Fruit fly (Drosophila melanogaster) whole organism, embryonic: ENCODE measurements around the gene lbl.
A peak's percentile ranks its signal among the peaks of the same experiment; 100 is the strongest.

Source experiments
- Antp ChIP-seq: fragments of 200-800 bp; sonication (Bioruptor generic); optimal IDR thresholded peaks from 3 replicates; lab custom pipeline; 2016; ENCODE audit warnings: missing biosample characterization, missing genetic modification characterization
- B-H1 ChIP-seq: fragments of 200-800 bp; sonication (Bioruptor generic); IDR thresholded peaks from 3 replicates; pipeline ENCODE4 v1.3.6; 2022; ENCODE audit warnings: missing biosample characterization, missing genetic modification characterization
- CG11093 ChIP-seq: fragments of 200-800 bp; sonication (Bioruptor generic); IDR thresholded peaks from 3 replicates; pipeline ENCODE4 v1.3.6; 2022; ENCODE audit warnings: missing biosample characterization, missing genetic modification characterization
- CG12219 ChIP-seq: fragments of 200-800 bp; sonication (Bioruptor generic); optimal IDR thresholded peaks from 3 replicates; lab custom pipeline; 2018; ENCODE audit warnings: missing biosample characterization, mild to moderate bottlenecking, missing genetic modification characterization
- CG13296 ChIP-seq: fragments of 200-800 bp; sonication (Bioruptor generic); optimal IDR thresholded peaks from 3 replicates; lab custom pipeline; 2018; ENCODE audit warnings: missing biosample characterization, mild to moderate bottlenecking, missing genetic modification characterization
- CG13624 ChIP-seq: fragments of 200-800 bp; sonication (Bioruptor generic); optimal IDR thresholded peaks from 2 replicates; lab custom pipeline; 2016; ENCODE audit warnings: missing biosample characterization, missing genetic modification characterization
- CG15696 ChIP-seq: fragments of 200-800 bp; sonication (Bioruptor generic); optimal IDR thresholded peaks from 2 replicates; lab custom pipeline; 2019; ENCODE audit warnings: missing biosample characterization, mild to moderate bottlenecking, missing genetic modification characterization, moderate library complexity
- CG17328 ChIP-seq: fragments of 200-800 bp; sonication (Bioruptor generic); IDR thresholded peaks from 2 replicates; pipeline ENCODE4 v1.3.6; 2022; ENCODE audit warnings: missing biosample characterization, missing genetic modification characterization
- CG17568 ChIP-seq: fragments of 200-800 bp; sonication (Bioruptor generic); optimal IDR thresholded peaks from 2 replicates; lab custom pipeline; 2018; ENCODE audit warnings: missing biosample characterization, mild to moderate bottlenecking, missing genetic modification characterization, moderate library complexity
- CG17802 ChIP-seq: fragments of 200-800 bp; sonication (Bioruptor generic); optimal IDR thresholded peaks from 2 replicates; lab custom pipeline; 2018; ENCODE audit warnings: missing biosample characterization, mild to moderate bottlenecking, missing genetic modification characterization, moderate library complexity
- CG17912 ChIP-seq: fragments of 200-800 bp; sonication (Bioruptor generic); optimal IDR thresholded peaks from 2 replicates; lab custom pipeline; 2018; ENCODE audit warnings: missing biosample characterization, mild to moderate bottlenecking, missing genetic modification characterization
- CG18599 ChIP-seq: fragments of 200-800 bp; sonication (Bioruptor generic); optimal IDR thresholded peaks from 3 replicates; lab custom pipeline; 2017; ENCODE audit warnings: missing biosample characterization, missing genetic modification characterization, mild to moderate bottlenecking, moderate library complexity, missing genetic modification reagents
- CG30020 ChIP-seq: fragments of 200-800 bp; optimal IDR thresholded peaks from 2 replicates; lab custom pipeline; 2019; ENCODE audit warnings: missing biosample characterization, mild to moderate bottlenecking, missing genetic modification characterization, moderate library complexity
- CG33557 ChIP-seq: fragments of 200-800 bp; sonication (Bioruptor generic); optimal IDR thresholded peaks from 2 replicates; lab custom pipeline; 2019; ENCODE audit warnings: missing biosample characterization, mild to moderate bottlenecking, missing genetic modification characterization, moderate library complexity
- CG42726 ChIP-seq: fragments of 200-800 bp; sonication (Bioruptor generic); IDR thresholded peaks from 2 replicates; pipeline ENCODE4 v1.3.6; 2022; ENCODE audit warnings: missing biosample characterization, missing genetic modification characterization; ENCODE audit not compliant: partially characterized antibody
- CG6175 ChIP-seq: fragments of 200-800 bp; sonication (Bioruptor generic); IDR thresholded peaks from 3 replicates; pipeline ENCODE4 v1.3.6; 2022; ENCODE audit warnings: missing biosample characterization, missing genetic modification characterization
- CG6683 ChIP-seq: fragments of 200-800 bp; sonication (Bioruptor generic); optimal IDR thresholded peaks from 2 replicates; lab custom pipeline; 2017; ENCODE audit warnings: missing biosample characterization, mild to moderate bottlenecking, missing genetic modification characterization, missing genetic modification reagents
- CG7556 ChIP-seq: fragments of 200-800 bp; sonication (Bioruptor generic); optimal IDR thresholded peaks from 2 replicates; lab custom pipeline; 2017; ENCODE audit warnings: missing biosample characterization, mild to moderate bottlenecking, missing genetic modification characterization
- CG7745 ChIP-seq: fragments of 200-800 bp; sonication (Bioruptor generic); optimal IDR thresholded peaks from 2 replicates; lab custom pipeline; 2018; ENCODE audit warnings: missing biosample characterization, mild to moderate bottlenecking, missing genetic modification characterization, moderate library complexity
- CG8290 ChIP-seq, 3 experiments: fragments of 200-800 bp; sonication (Bioruptor generic); optimal IDR thresholded peaks; 2 replicates each; lab custom pipeline; 2016 to 2019; ENCODE audit warnings: missing biosample characterization in 3 of 3, missing genetic modification characterization in 3 of 3, mild to moderate bottlenecking in 2 of 3, moderate library complexity in 1 of 3
- CG8944 ChIP-seq: fragments of 200-800 bp; sonication (Bioruptor generic); optimal IDR thresholded peaks from 3 replicates; lab custom pipeline; 2016; ENCODE audit warnings: missing biosample characterization, missing genetic modification characterization
- CG9437 ChIP-seq: fragments of 200-800 bp; sonication (Bioruptor generic); optimal IDR thresholded peaks from 2 replicates; lab custom pipeline; 2018; ENCODE audit warnings: missing biosample characterization, mild to moderate bottlenecking, missing genetic modification characterization
- Fer2 ChIP-seq: fragments of 200-800 bp; sonication (Bioruptor generic); optimal IDR thresholded peaks from 2 replicates; lab custom pipeline; 2018; ENCODE audit warnings: missing biosample characterization, mild to moderate bottlenecking, missing genetic modification characterization, moderate library complexity
- Hr3 ChIP-seq: fragments of 200-800 bp; sonication (Bioruptor generic); optimal IDR thresholded peaks from 3 replicates; lab custom pipeline; 2016; ENCODE audit warnings: missing biosample characterization, missing genetic modification characterization
- MTF-1 ChIP-seq: fragments of 200-800 bp; sonication (Bioruptor generic); optimal IDR thresholded peaks from 2 replicates; lab custom pipeline; 2018; ENCODE audit warnings: missing biosample characterization, mild to moderate bottlenecking, missing genetic modification characterization, borderline replicate concordance
- Myb ChIP-seq: fragments of 200-800 bp; sonication (Bioruptor generic); optimal IDR thresholded peaks from 2 replicates; lab custom pipeline; 2016; ENCODE audit warnings: missing biosample characterization, missing genetic modification characterization
- Neu2 ChIP-seq: fragments of 200-800 bp; sonication (Bioruptor generic); optimal IDR thresholded peaks from 3 replicates; lab custom pipeline; 2016; ENCODE audit warnings: missing biosample characterization, missing genetic modification characterization, borderline replicate concordance
- Nf-YA ChIP-seq: fragments of 200-800 bp; sonication (Bioruptor generic); IDR thresholded peaks from 2 replicates; pipeline ENCODE4 v1.3.6; 2022; ENCODE audit warnings: missing biosample characterization, missing genetic modification characterization
- Rx ChIP-seq: fragments of 200-800 bp; sonication (Bioruptor generic); IDR thresholded peaks from 2 replicates; pipeline ENCODE4 v1.3.6; 2022; ENCODE audit warnings: missing biosample characterization, missing genetic modification characterization
- Side ChIP-seq: fragments of 200-800 bp; sonication (Bioruptor generic); optimal IDR thresholded peaks from 2 replicates; lab custom pipeline; 2016; ENCODE audit warnings: missing biosample characterization, missing genetic modification characterization
- Trl ChIP-seq, 3 experiments: fragments of >200 bp in 2 of 3; fragments of 200-800 bp in 1 of 3; sonication (Bioruptor generic) in 1 of 3; optimal IDR thresholded peaks; 2 replicates in 1 of 3; 3 replicates in 2 of 3; lab custom pipeline; 2016 to 2017; ENCODE audit warnings: missing biosample characterization in 1 of 3, missing genetic modification characterization in 1 of 3
- ab ChIP-seq: fragments of 200-800 bp; sonication (Bioruptor generic); optimal IDR thresholded peaks from 2 replicates; lab custom pipeline; 2016; ENCODE audit warnings: missing biosample characterization, missing genetic modification characterization
- chn ChIP-seq: fragments of 200-800 bp; sonication (Bioruptor generic); optimal IDR thresholded peaks from 2 replicates; lab custom pipeline; 2016; ENCODE audit warnings: missing biosample characterization, missing genetic modification characterization
- ci ChIP-seq: fragments of 200-800 bp; sonication (Bioruptor generic); IDR thresholded peaks from 3 replicates; pipeline ENCODE4 v1.3.6; 2022; ENCODE audit warnings: missing biosample characterization, missing genetic modification characterization
- dan ChIP-seq: fragments of 200-800 bp; sonication (Bioruptor generic); IDR thresholded peaks from 2 replicates; pipeline ENCODE4 v1.3.6; 2022; ENCODE audit warnings: missing biosample characterization, missing genetic modification characterization
- dati ChIP-seq: fragments of 200-800 bp; sonication (Bioruptor generic); IDR thresholded peaks from 2 replicates; pipeline ENCODE4 v1.3.6; 2022; ENCODE audit warnings: missing biosample characterization, missing genetic modification characterization
- dysf ChIP-seq: fragments of 200-800 bp; sonication (Bioruptor generic); IDR thresholded peaks from 3 replicates; pipeline ENCODE4 v1.3.6; 2022; ENCODE audit warnings: missing biosample characterization, missing genetic modification characterization
- emc ChIP-seq: fragments of 200-800 bp; sonication (Bioruptor generic); optimal IDR thresholded peaks from 2 replicates; lab custom pipeline; 2016; ENCODE audit warnings: missing biosample characterization, missing genetic modification characterization
- gfzf ChIP-seq: fragments of 200-800 bp; sonication (Bioruptor generic); optimal IDR thresholded peaks from 2 replicates; lab custom pipeline; 2016; ENCODE audit warnings: missing biosample characterization, mild to moderate bottlenecking, missing genetic modification characterization, moderate library complexity
- ham ChIP-seq: fragments of 200-800 bp; sonication (Bioruptor generic); IDR thresholded peaks from 2 replicates; pipeline ENCODE4 v1.3.6; 2022; ENCODE audit warnings: missing biosample characterization, missing genetic modification characterization
- jumu ChIP-seq: fragments of 200-800 bp; sonication (Bioruptor generic); optimal IDR thresholded peaks from 3 replicates; lab custom pipeline; 2016; ENCODE audit warnings: missing biosample characterization, missing genetic modification characterization
- pan ChIP-seq, 4 experiments: fragments of >200 bp in 3 of 4; fragments of 200-800 bp in 1 of 4; sonication (Bioruptor generic) in 1 of 4; optimal IDR thresholded peaks in 3 of 4; IDR thresholded peaks in 1 of 4; 2 replicates each; pipeline versions ENCODE4 v1.3.6 to Lab custom; 2017 to 2022; ENCODE audit warnings: missing biosample characterization in 2 of 4, missing genetic modification characterization in 2 of 4, mixed read lengths in 1 of 4
- phol ChIP-seq: fragments of 200-800 bp; sonication (Bioruptor generic); optimal IDR thresholded peaks from 3 replicates; lab custom pipeline; 2018; ENCODE audit warnings: missing biosample characterization, mild to moderate bottlenecking, missing genetic modification characterization, moderate library complexity
- row ChIP-seq: fragments of 200-800 bp; sonication (Bioruptor generic); IDR thresholded peaks from 3 replicates; pipeline ENCODE4 v1.3.6; 2022; ENCODE audit warnings: missing biosample characterization, missing genetic modification characterization
- sd ChIP-seq: fragments of 200-800 bp; sonication (Bioruptor generic); optimal IDR thresholded peaks from 3 replicates; lab custom pipeline; 2018; ENCODE audit warnings: missing biosample characterization, mild to moderate bottlenecking, missing genetic modification characterization, moderate library complexity
- tup ChIP-seq: fragments of 200-800 bp; sonication (Bioruptor generic); optimal IDR thresholded peaks from 2 replicates; lab custom pipeline; 2016; ENCODE audit warnings: missing biosample characterization, mild to moderate bottlenecking, missing genetic modification characterization, moderate library complexity
- unpg ChIP-seq: fragments of 200-800 bp; sonication (Bioruptor generic); optimal IDR thresholded peaks from 3 replicates; lab custom pipeline; 2018; ENCODE audit warnings: missing biosample characterization, mild to moderate bottlenecking, missing genetic modification characterization, moderate library complexity
- vvl ChIP-seq: fragments of 200-800 bp; sonication (Bioruptor generic); IDR thresholded peaks from 2 replicates; pipeline ENCODE4 v1.3.6; 2022; ENCODE audit warnings: missing biosample characterization, missing genetic modification characterization
- wor ChIP-seq: fragments of 200-800 bp; sonication (Bioruptor generic); IDR thresholded peaks from 2 replicates; pipeline ENCODE4 v1.3.6; 2022; ENCODE audit warnings: missing biosample characterization, missing genetic modification characterization

The lbl gene

DNA sequence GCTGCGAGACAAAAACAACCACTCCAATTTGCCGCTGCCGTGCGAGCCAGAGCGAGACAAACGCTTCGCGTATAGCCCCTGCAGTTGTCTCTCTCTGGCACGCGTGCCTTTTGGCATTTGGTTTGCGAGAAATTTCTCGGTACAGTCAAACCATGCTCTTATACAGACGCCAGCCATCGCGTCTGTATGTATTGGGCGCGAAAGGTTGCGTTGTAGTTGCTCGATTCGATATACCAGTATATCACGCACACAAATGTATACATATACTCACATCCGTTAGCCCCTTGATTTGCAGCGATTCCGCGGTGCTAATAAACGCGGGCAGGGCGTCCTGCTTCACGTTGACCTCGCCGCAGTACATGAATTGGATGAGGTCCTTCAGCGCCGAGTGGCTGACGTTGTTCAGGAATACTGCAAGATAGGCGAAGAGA lies 57.6 kb downstream of the lbl start (continued):
- TF ChIP-seq CG17912 (GFP tag; lab: Kevin White, UChicago) (peak; percentile 93), dan (GFP tag; lab: Robert Waterston, UW) (no peak), Hr3 (GFP tag; lab: Kevin White, UChicago) (no peak), wor (GFP tag; lab: Robert Waterston, UW) (no peak), CG8290 (GFP tag; optimal IDR thresholded peaks at IDR 0.05; lab: Kevin White, UChicago) (no peak), CG8290 (tag; optimal IDR thresholded peaks at IDR 0.05; lab: Kevin White, UChicago) (no peak), emc (no peak), row (GFP tag; lab: Robert Waterston, UW) (no peak; the same call in 2 of the 3 replicates), pan (optimal IDR thresholded peaks at IDR 0.05; lab: Kevin White, UChicago) (no peak), pan (GFP tag; optimal IDR thresholded peaks at IDR 0.05 in 1 of 2, IDR thresholded peaks at IDR 0.05 in 1 of 2) (peak in 1 of 2 experiments; percentile 6), CG6175 (GFP tag; lab: Robert Waterston, UW) (no peak), jumu (GFP tag; lab: Kevin White, UChicago) (peak; percentile 11), CG13624 (GFP tag; lab: Kevin White, UChicago) (peak; percentile 4), vvl (peak; percentile 62; the same call in 1 of the 2 replicates), phol (tag; lab: Kevin White, UChicago) (no peak), B-H1 (GFP tag; lab: Robert Waterston, UW) (no peak), tup (GFP tag; lab: Kevin White, UChicago) (no peak), CG17328 (GFP tag; lab: Robert Waterston, UW) (peak; percentile 42; the same call in 1 of the 2 replicates), Neu2 (GFP tag; lab: Kevin White, UChicago) (no peak), CG7556 (GFP tag; lab: Kevin White, UChicago) (no peak), Rx (GFP tag; lab: Robert Waterston, UW) (no peak), Side (GFP tag; lab: Kevin White, UChicago) (no peak), CG13296 (peak; percentile 59), CG18599 (GFP tag; lab: Kevin White, UChicago) (no peak), CG7745 (tag; lab: Kevin White, UChicago) (no peak), MTF-1 (peak; percentile 59), unpg (peak; percentile 17), CG9437 (GFP tag; lab: Kevin White, UChicago) (no peak), Myb (GFP tag; lab: Kevin White, UChicago) (no peak), dati (no peak), CG33557 (GFP tag; lab: Kevin White, UChicago) (peak; percentile 70), CG30020 (tag; lab: Kevin White, UChicago) (peak; percentile 3), gfzf (GFP tag; lab: Kevin White, UChicago) (no peak), CG12219 (peak; percentile 39), sd (no peak), Antp (GFP tag; lab: Kevin White, UChicago) (no peak), Trl (optimal IDR thresholded peaks at IDR 0.05; lab: Kevin White, UChicago) (peak in 1 of 2 experiments; percentile 33), Trl (GFP tag; optimal IDR thresholded peaks at IDR 0.05; lab: Kevin White, UChicago) (no peak), ci (peak; percentile 59; the same call in 1 of the 3 replicates), CG17802 (tag; lab: Kevin White, UChicago) (no peak), CG11093 (GFP tag; lab: Robert Waterston, UW) (no peak), CG17568 (peak; percentile 20), dysf (GFP tag; lab: Robert Waterston, UW) (no peak), ab (no peak), CG42726 (GFP tag; lab: Robert Waterston, UW) (no peak), CG15696 (tag; lab: Kevin White, UChicago) (no peak), Fer2 (tag; lab: Kevin White, UChicago) (no peak), CG6683 (GFP tag; lab: Kevin White, UChicago) (no peak), Nf-YA (no peak), chn (GFP tag; lab: Kevin White, UChicago) (no peak), CG8944 (GFP tag; lab: Kevin White, UChicago) (no peak), ham (no peak)
